Fruit fly (Drosophila melanogaster) whole organism, prepupa: ENCODE results near the gene Coq2.
A peak's percentile ranks its signal among the peaks of the same experiment; 100 is the strongest.

Source experiments
- Blimp-1 ChIP-seq: fragments of 200-800 bp; sonication (Bioruptor generic); optimal IDR thresholded peaks from 3 replicates; lab custom pipeline; 2017; ENCODE audit warnings: missing biosample characterization, missing genetic modification characterization, mild to moderate bottlenecking, moderate library complexity, missing genetic modification reagents
- CG10631 ChIP-seq: fragments of 200-800 bp; sonication (Bioruptor generic); optimal IDR thresholded peaks from 2 replicates; lab custom pipeline; 2016; ENCODE audit warnings: missing biosample characterization, missing genetic modification characterization
- CG11762 ChIP-seq: fragments of 200-800 bp; sonication (Bioruptor generic); optimal IDR thresholded peaks from 3 replicates; lab custom pipeline; 2016; ENCODE audit warnings: missing biosample characterization, missing genetic modification characterization; ENCODE audit not compliant: insufficient read depth
- CG1621 ChIP-seq: fragments of 200-800 bp; sonication (Bioruptor generic); optimal IDR thresholded peaks from 3 replicates; lab custom pipeline; 2018; ENCODE audit warnings: missing biosample characterization, mild to moderate bottlenecking, missing genetic modification characterization
- CG3032 ChIP-seq: fragments of 200-800 bp; optimal IDR thresholded peaks from 2 replicates; lab custom pipeline; 2019; ENCODE audit warnings: missing biosample characterization, mild to moderate bottlenecking, missing genetic modification characterization, moderate library complexity
- CG31627 ChIP-seq: fragments of 200-800 bp; sonication (Bioruptor generic); optimal IDR thresholded peaks from 3 replicates; lab custom pipeline; 2016; ENCODE audit warnings: missing biosample characterization, missing genetic modification characterization
- CG34406 ChIP-seq: fragments of 200-800 bp; sonication (Bioruptor generic); optimal IDR thresholded peaks from 3 replicates; lab custom pipeline; 2016; ENCODE audit warnings: missing biosample characterization, missing genetic modification characterization
- CG6276 ChIP-seq: fragments of 200-800 bp; sonication (Bioruptor generic); optimal IDR thresholded peaks from 2 replicates; lab custom pipeline; 2017; ENCODE audit warnings: missing biosample characterization, mild to moderate bottlenecking, missing genetic modification characterization
- CG6792 ChIP-seq: fragments of 200-800 bp; sonication (Bioruptor generic); optimal IDR thresholded peaks from 3 replicates; lab custom pipeline; 2016; ENCODE audit warnings: missing biosample characterization, missing genetic modification characterization
- CG6808 ChIP-seq: fragments of 200-800 bp; sonication (Bioruptor generic); optimal IDR thresholded peaks from 3 replicates; lab custom pipeline; 2017; ENCODE audit warnings: missing biosample characterization, missing genetic modification characterization, mild to moderate bottlenecking, moderate library complexity, missing genetic modification reagents
- CG7368 ChIP-seq: fragments of 200-800 bp; sonication (Bioruptor generic); optimal IDR thresholded peaks from 3 replicates; lab custom pipeline; 2016; ENCODE audit warnings: missing biosample characterization, missing genetic modification characterization
- CG8632 ChIP-seq: fragments of 200-800 bp; sonication (Bioruptor generic); optimal IDR thresholded peaks from 3 replicates; lab custom pipeline; 2016; ENCODE audit warnings: missing biosample characterization, missing genetic modification characterization
- CG9139 ChIP-seq: fragments of 200-800 bp; sonication (Bioruptor generic); optimal IDR thresholded peaks from 3 replicates; lab custom pipeline; 2017; ENCODE audit warnings: missing biosample characterization, mild to moderate bottlenecking, missing genetic modification characterization
- Eip75B ChIP-seq: fragments of 200-800 bp; sonication (Bioruptor generic); optimal IDR thresholded peaks from 3 replicates; lab custom pipeline; 2016; ENCODE audit warnings: missing biosample characterization, missing genetic modification characterization
- Eip78C ChIP-seq: fragments of 200-800 bp; sonication (Bioruptor generic); peaks from one replicate; lab custom pipeline; 2016; ENCODE audit warnings: missing biosample characterization, missing genetic modification characterization
- Eip93F ChIP-seq: fragments of 200-800 bp; sonication (Bioruptor generic); optimal IDR thresholded peaks from 2 replicates; lab custom pipeline; 2016; ENCODE audit warnings: missing biosample characterization, mild to moderate bottlenecking, missing genetic modification characterization
- Ets21C ChIP-seq: fragments of 200-800 bp; sonication (Bioruptor generic); optimal IDR thresholded peaks from 3 replicates; lab custom pipeline; 2016; ENCODE audit warnings: missing biosample characterization, missing genetic modification characterization
- Gug ChIP-seq: fragments of 200-800 bp; sonication (Bioruptor generic); IDR thresholded peaks from 2 replicates; pipeline ENCODE4 v1.3.6; 2022; ENCODE audit warnings: missing biosample characterization, missing genetic modification characterization
- Hr39 ChIP-seq: fragments of 200-800 bp; sonication (Bioruptor generic); optimal IDR thresholded peaks from 2 replicates; lab custom pipeline; 2016; ENCODE audit warnings: missing biosample characterization, missing genetic modification characterization
- Hr4 ChIP-seq: fragments of 200-800 bp; sonication (Bioruptor generic); optimal IDR thresholded peaks from 3 replicates; lab custom pipeline; 2016; ENCODE audit warnings: missing biosample characterization, missing genetic modification characterization
- Lpt ChIP-seq: fragments of 200-800 bp; sonication (Bioruptor generic); optimal IDR thresholded peaks from 3 replicates; lab custom pipeline; 2016; ENCODE audit warnings: missing biosample characterization, missing genetic modification characterization
- Met ChIP-seq: fragments of 200-800 bp; sonication (Bioruptor generic); optimal IDR thresholded peaks from 3 replicates; lab custom pipeline; 2016; ENCODE audit warnings: missing biosample characterization, missing genetic modification characterization
- OdsH ChIP-seq: fragments of 200-800 bp; sonication (Bioruptor generic); optimal IDR thresholded peaks from 3 replicates; lab custom pipeline; 2016; ENCODE audit warnings: missing biosample characterization, missing genetic modification characterization
- Smox ChIP-seq: fragments of 200-800 bp; sonication (Bioruptor generic); optimal IDR thresholded peaks from 3 replicates; lab custom pipeline; 2016; ENCODE audit warnings: missing biosample characterization, missing genetic modification characterization
- Sox102F ChIP-seq: fragments of 200-800 bp; sonication (Bioruptor generic); optimal IDR thresholded peaks from 2 replicates; lab custom pipeline; 2016; ENCODE audit warnings: missing biosample characterization, mild to moderate bottlenecking, missing genetic modification characterization
- Sox15 ChIP-seq: fragments of 200-800 bp; sonication (Bioruptor generic); optimal IDR thresholded peaks from 3 replicates; lab custom pipeline; 2016; ENCODE audit warnings: missing biosample characterization, missing genetic modification characterization
- achi ChIP-seq: fragments of 200-800 bp; sonication (Bioruptor generic); optimal IDR thresholded peaks from 3 replicates; lab custom pipeline; 2016; ENCODE audit warnings: missing biosample characterization, missing genetic modification characterization
- acj6 ChIP-seq: fragments of 200-800 bp; sonication (Bioruptor generic); optimal IDR thresholded peaks from 3 replicates; lab custom pipeline; 2016; ENCODE audit warnings: missing biosample characterization, missing genetic modification characterization
- cyc ChIP-seq: fragments of 200-800 bp; sonication (Bioruptor generic); optimal IDR thresholded peaks from 3 replicates; lab custom pipeline; 2016; ENCODE audit warnings: missing biosample characterization, missing genetic modification characterization
- dac ChIP-seq: fragments of 200-800 bp; sonication (Bioruptor generic); optimal IDR thresholded peaks from 2 replicates; lab custom pipeline; 2017; ENCODE audit warnings: missing biosample characterization, mild to moderate bottlenecking, missing genetic modification characterization
- esn ChIP-seq: fragments of 200-800 bp; sonication (Bioruptor generic); optimal IDR thresholded peaks from 2 replicates; lab custom pipeline; 2016; ENCODE audit warnings: missing biosample characterization, mild to moderate bottlenecking, missing genetic modification characterization, moderate library complexity
- fd59A ChIP-seq: fragments of 200-800 bp; sonication (Bioruptor generic); optimal IDR thresholded peaks from 2 replicates; lab custom pipeline; 2017; ENCODE audit warnings: missing biosample characterization, mild to moderate bottlenecking, missing genetic modification characterization, missing genetic modification reagents
- fd85E ChIP-seq: fragments of 200-800 bp; sonication (Bioruptor generic); optimal IDR thresholded peaks from 3 replicates; lab custom pipeline; 2016; ENCODE audit warnings: missing biosample characterization, missing genetic modification characterization
- lz ChIP-seq: fragments of 200-800 bp; sonication (Bioruptor generic); optimal IDR thresholded peaks from 3 replicates; lab custom pipeline; 2016; ENCODE audit warnings: missing biosample characterization, missing genetic modification characterization
- pdm3 ChIP-seq: fragments of 200-800 bp; sonication (Bioruptor generic); optimal IDR thresholded peaks from 3 replicates; lab custom pipeline; 2016; ENCODE audit warnings: missing biosample characterization, missing genetic modification characterization
- salr ChIP-seq, 2 experiments: fragments of 200-800 bp; sonication (Bioruptor generic); optimal IDR thresholded peaks; 3 replicates each; lab custom pipeline; 2016 to 2018; ENCODE audit warnings: missing biosample characterization in 2 of 2, missing genetic modification characterization in 2 of 2, mild to moderate bottlenecking in 1 of 2
- ss ChIP-seq, 2 experiments: fragments of 200-800 bp; sonication (Bioruptor generic); optimal IDR thresholded peaks; 2 replicates in 1 of 2; 3 replicates in 1 of 2; lab custom pipeline; 2017 to 2018; ENCODE audit warnings: mild to moderate bottlenecking in 2 of 2, missing biosample characterization in 2 of 2, missing genetic modification characterization in 2 of 2, moderate library complexity in 1 of 2
- svp ChIP-seq: fragments of 200-800 bp; sonication (Bioruptor generic); peaks from one replicate; lab custom pipeline; 2016; ENCODE audit warnings: missing biosample characterization, missing genetic modification characterization
- topi ChIP-seq: fragments of 200-800 bp; sonication (Bioruptor generic); optimal IDR thresholded peaks from 3 replicates; lab custom pipeline; 2016; ENCODE audit warnings: missing biosample characterization, missing genetic modification characterization
- vri ChIP-seq: fragments of 200-800 bp; sonication (Bioruptor generic); optimal IDR thresholded peaks from 3 replicates; lab custom pipeline; 2016; ENCODE audit warnings: missing biosample characterization, mild to moderate bottlenecking, missing genetic modification characterization

Coq2 gene

DNA sequence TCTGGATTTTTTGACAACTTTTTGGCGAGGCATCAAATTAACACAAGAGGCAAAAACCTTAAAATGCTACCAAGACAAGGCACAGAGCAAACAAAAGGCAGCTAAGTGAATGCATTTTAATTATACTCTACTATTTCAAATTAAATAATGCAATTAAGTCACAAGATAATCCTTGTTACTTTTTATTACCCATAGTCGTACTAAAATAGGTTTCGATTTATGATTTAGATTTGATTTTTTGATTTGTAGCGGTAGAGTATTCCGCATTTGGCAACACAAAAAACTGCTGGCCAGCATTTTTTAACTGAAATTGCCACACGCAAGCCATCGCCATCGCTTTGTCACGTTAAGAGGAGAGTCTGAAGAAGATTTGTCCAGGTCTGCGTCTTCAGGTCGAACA lies 33.6 kb downstream of the Coq2 start:
- TF ChIP-seq CG9139 (GFP tag; lab: Kevin White, UChicago) = no peak
- TF ChIP-seq CG3032 (tag; lab: Kevin White, UChicago) = no peak
- peak; percentile 54 for TF ChIP-seq esn (GFP tag; lab: Kevin White, UChicago)
- TF ChIP-seq Hr39 (GFP tag; lab: Kevin White, UChicago) = peak; percentile 54
- peak; percentile 24 for TF ChIP-seq Ets21C (GFP tag; lab: Kevin White, UChicago)
- TF ChIP-seq cyc (GFP tag; lab: Kevin White, UChicago) = peak; percentile 19
- TF ChIP-seq CG6808 (GFP tag; lab: Kevin White, UChicago) = no peak
- peak; percentile 0 for TF ChIP-seq pdm3 (GFP tag; lab: Kevin White, UChicago)
- TF ChIP-seq Eip93F (GFP tag; lab: Kevin White, UChicago) = no peak
- TF ChIP-seq Sox15 (GFP tag; lab: Kevin White, UChicago) = no peak
- TF ChIP-seq Eip75B (GFP tag; lab: Kevin White, UChicago) = no peak
- no peak for TF ChIP-seq ss (GFP tag; optimal IDR thresholded peaks at IDR 0.05; lab: Kevin White, UChicago)
- TF ChIP-seq CG7368 (GFP tag; lab: Kevin White, UChicago) = no peak
- TF ChIP-seq CG1621 (tag; lab: Kevin White, UChicago) = no peak
- TF ChIP-seq vri = peak; percentile 5
- no peak for TF ChIP-seq Lpt
- peak; percentile 45 for TF ChIP-seq topi (GFP tag; lab: Kevin White, UChicago)
- no peak for TF ChIP-seq Gug (GFP tag; lab: Robert Waterston, UW)
- no peak for TF ChIP-seq Hr4 (GFP tag; lab: Kevin White, UChicago)
- no peak for TF ChIP-seq CG6276 (GFP tag; lab: Kevin White, UChicago)
- no peak for TF ChIP-seq OdsH (GFP tag; lab: Kevin White, UChicago)
- peak; percentile 55 for TF ChIP-seq Met (GFP tag; lab: Kevin White, UChicago)
- TF ChIP-seq CG34406 = peak; percentile 22
- TF ChIP-seq CG11762 (GFP tag; lab: Kevin White, UChicago) = no peak
- peak; percentile 33 for TF ChIP-seq CG31627 (GFP tag; lab: Kevin White, UChicago)
- TF ChIP-seq dac (GFP tag; lab: Kevin White, UChicago) = no peak
- peak; percentile 53 for TF ChIP-seq Blimp-1 (GFP tag; lab: Kevin White, UChicago)
- TF ChIP-seq CG6792 (GFP tag; lab: Kevin White, UChicago) = peak; percentile 4
- TF ChIP-seq Sox102F (GFP tag; lab: Kevin White, UChicago) = peak; percentile 59
- no peak for TF ChIP-seq CG10631 (GFP tag; lab: Kevin White, UChicago)
- TF ChIP-seq achi (GFP tag; lab: Kevin White, UChicago) = no peak
- TF ChIP-seq Smox (GFP tag; lab: Kevin White, UChicago) = peak; percentile 51
- peak; percentile 82 for TF ChIP-seq Eip78C (GFP tag; lab: Kevin White, UChicago)
- no peak for TF ChIP-seq acj6 (GFP tag; lab: Kevin White, UChicago)
- TF ChIP-seq fd85E (GFP tag; lab: Kevin White, UChicago) = no peak
- TF ChIP-seq salr (GFP tag; optimal IDR thresholded peaks at IDR 0.05; lab: Kevin White, UChicago) = no peak
- peak; percentile 27 for TF ChIP-seq lz
- no peak for TF ChIP-seq fd59A
- TF ChIP-seq svp (GFP tag; lab: Kevin White, UChicago) = peak; percentile 81
- no peak for TF ChIP-seq CG8632 (GFP tag; lab: Kevin White, UChicago)
- TF ChIP-seq, all 60 proteins: peak for 17

- TF ChIP-seq Eip78C (GFP tag; lab: Kevin White, UChicago) (peak; percentile 38), esn (GFP tag; lab: Kevin White, UChicago) (peak; percentile 16), svp (GFP tag; lab: Kevin White, UChicago) (peak; percentile 93), OdsH (GFP tag; lab: Kevin White, UChicago) (no peak)
These were observed 36.4 kb downstream of the Coq2 start for dm6 chr3R:8279970-8280369.
